Fruit fly (Drosophila melanogaster) S2 (cell line): ENCODE measurements around the gene Cpr65Ax1.

Experiments
- CG8478 ChIP-seq: fragments of >200 bp; optimal IDR thresholded peaks from 2 replicates; lab custom pipeline; 2018
- CTCF ChIP-seq, 2 experiments: fragments of >200 bp; optimal IDR thresholded peaks; 2 replicates each; lab custom pipeline; 2018

DNA sequence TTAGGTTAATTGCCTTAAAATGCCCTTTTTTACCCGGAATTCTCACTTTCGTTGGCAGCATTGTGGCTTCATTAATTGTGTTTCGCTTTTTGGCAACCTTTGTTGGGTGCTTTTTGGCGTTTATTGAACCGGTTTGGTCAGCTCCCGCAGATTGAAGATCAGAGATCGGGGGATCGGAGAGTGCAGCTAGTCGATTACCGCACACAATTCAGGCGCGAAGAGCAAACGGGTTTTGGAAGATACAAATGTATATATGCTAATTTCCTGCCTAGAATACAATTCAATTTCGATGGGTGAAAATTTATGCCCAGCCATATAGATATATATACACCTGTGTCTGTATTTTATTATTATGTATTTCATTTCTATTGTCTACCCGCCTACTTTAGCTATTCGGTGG is 6.2 kb downstream of the Cpr65Ax1 start:
- no peak for TF ChIP-seq CTCF (optimal IDR thresholded peaks at IDR 0.05; lab: Kevin White, UChicago)
- no peak for TF ChIP-seq CG8478 (lab: Kevin White, UChicago)
